Worm (Caenorhabditis elegans): ENCODE results near the gene F40G9.18.

DNA sequence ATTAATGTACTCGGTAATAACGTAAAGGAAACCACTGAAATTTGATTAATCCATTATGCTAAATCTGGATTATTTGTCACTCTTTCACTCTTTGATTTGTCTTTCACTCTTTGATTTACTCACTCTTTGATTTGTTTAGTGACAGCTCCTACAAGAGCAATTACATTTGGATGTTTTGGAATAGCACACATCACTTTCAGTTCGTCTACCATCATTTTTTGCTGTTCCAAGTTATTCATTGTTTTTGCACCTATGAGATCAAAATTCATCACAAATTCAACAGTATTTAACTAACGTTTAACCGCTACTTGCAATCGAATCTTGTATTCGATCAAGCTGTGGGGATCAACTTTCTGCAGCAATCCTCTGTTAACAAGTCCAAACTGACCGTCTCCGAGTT is 20.2 kb downstream of the F40G9.18 start:
- TF ChIP-seq ceh-63 (GFP tag; optimal IDR thresholded peaks at IDR 0.05) (no peak), tbx-2 (tag; optimal IDR thresholded peaks at IDR 0.05) (no peak), lsy-2 (tag; optimal IDR thresholded peaks at IDR 0.05) (no peak), lin-39 (tag; optimal IDR thresholded peaks at IDR 0.05) (no peak), ces-1 (GFP tag; optimal IDR thresholded peaks at IDR 0.05) (no peak), elt-2 (tag; optimal IDR thresholded peaks at IDR 0.05) (no peak), ceh-82 (tag; optimal IDR thresholded peaks at IDR 0.05) (no peak), nhr-77 (tag; optimal IDR thresholded peaks at IDR 0.05) (no peak)

Data from whole organism, L1 larva.